Fruit fly (Drosophila melanogaster) whole organism, prepupa: ENCODE measurements around the gene Nuf2.

Experiments used
- CG34406 ChIP-seq: fragments of 200-800 bp; sonication (Bioruptor generic); optimal IDR thresholded peaks from 3 replicates; lab custom pipeline; 2016; ENCODE audit warnings: missing biosample characterization, missing genetic modification characterization
- Hr39 ChIP-seq: fragments of 200-800 bp; sonication (Bioruptor generic); optimal IDR thresholded peaks from 2 replicates; lab custom pipeline; 2016; ENCODE audit warnings: missing biosample characterization, missing genetic modification characterization
- Hr4 ChIP-seq: fragments of 200-800 bp; sonication (Bioruptor generic); optimal IDR thresholded peaks from 3 replicates; lab custom pipeline; 2016; ENCODE audit warnings: missing biosample characterization, missing genetic modification characterization
- OdsH ChIP-seq: fragments of 200-800 bp; sonication (Bioruptor generic); optimal IDR thresholded peaks from 3 replicates; lab custom pipeline; 2016; ENCODE audit warnings: missing biosample characterization, missing genetic modification characterization

DNA sequence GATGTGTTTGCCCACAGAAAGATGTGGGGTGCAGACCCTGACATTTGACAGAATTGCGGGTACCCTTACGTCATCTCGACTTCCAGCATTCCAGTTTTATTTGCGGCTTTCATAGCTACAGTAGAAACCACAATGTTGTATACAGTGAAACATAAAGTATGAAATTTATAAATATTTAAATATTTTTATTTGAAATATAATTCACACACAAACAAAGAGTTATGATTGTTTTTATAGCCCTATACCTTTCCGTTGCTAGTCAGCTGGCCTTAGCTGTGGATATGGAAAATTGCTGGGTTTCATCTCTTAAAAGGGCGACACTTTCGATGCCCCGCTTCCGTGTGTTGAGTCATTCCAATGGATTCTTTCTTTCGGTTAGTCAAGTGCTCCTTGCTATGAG is 25.3 kb upstream of the Nuf2 start:
- TF ChIP-seq Hr4 (GFP tag; lab: Kevin White, UChicago) (peak; percentile 23), CG34406 (GFP tag; lab: Kevin White, UChicago) (peak; percentile 52), OdsH (GFP tag; lab: Kevin White, UChicago) (peak; percentile 41), Hr39 (GFP tag; lab: Kevin White, UChicago) (peak; percentile 14)
